Worm (Caenorhabditis elegans): Measurements from ENCODE around the gene Y38E10A.28.

DNA sequence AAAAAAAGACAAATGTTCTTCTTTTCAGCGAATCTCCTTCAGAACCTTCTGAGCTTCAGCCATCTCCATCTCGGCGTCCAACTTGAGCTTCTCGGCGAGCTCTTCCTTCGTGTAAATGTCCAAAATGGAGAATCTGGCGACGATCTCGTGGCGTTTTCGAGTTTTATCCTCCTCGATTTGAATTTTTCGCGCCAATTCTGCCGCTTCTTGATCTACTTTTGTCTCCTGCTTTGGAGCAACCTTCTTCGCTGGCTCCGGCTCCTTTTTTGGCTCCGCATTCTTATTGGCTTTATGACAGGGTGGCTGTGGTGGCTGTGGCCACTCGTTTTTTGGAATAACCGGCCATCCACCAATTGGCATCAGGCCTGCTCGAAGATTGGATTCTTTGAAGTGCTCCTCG, 43.8 kb downstream of the Y38E10A.28 start:
- TF ChIP-seq tra-4 (tag; optimal IDR thresholded peaks at IDR 0.05), result no peak
- TF ChIP-seq ama-1 (optimal IDR thresholded peaks at IDR 0.05), result no peak
- no peak for TF ChIP-seq hmbx-1 (tag; optimal IDR thresholded peaks at IDR 0.05)
- TF ChIP-seq B0310.2 (tag; optimal IDR thresholded peaks at IDR 0.05), result no peak
- TF ChIP-seq ets-7 (tag; optimal IDR thresholded peaks at IDR 0.05), result no peak
- TF ChIP-seq ceh-36 (tag; optimal IDR thresholded peaks at IDR 0.05), result no peak
- TF ChIP-seq ceh-13 (GFP tag; optimal IDR thresholded peaks at IDR 0.05), result no peak
- no peak for TF ChIP-seq tbx-37 (GFP tag; conservative IDR thresholded peaks at IDR 0.05)
- TF ChIP-seq hmg-4 (GFP tag; optimal IDR thresholded peaks at IDR 0.05), result no peak

Data from whole organism, early embryonic.